Worm (Caenorhabditis elegans) whole organism, midembryonic: ENCODE results near the gene Y54G2A.40.

Experiments used
- T22C8.4 ChIP-seq: fragments of 200-800 bp; sonication (Bioruptor generic); IDR thresholded peaks from 2 replicates; pipeline ENCODE4 v1.3.6; 2022; ENCODE audit warnings: missing genetic modification characterization, missing compliant biosample characterization
- cog-1 ChIP-seq: sonication (generic microtip); optimal IDR thresholded peaks from 2 replicates; lab custom pipeline; 2016; ENCODE audit warnings: missing genetic modification characterization, missing compliant biosample characterization
- med-1 ChIP-seq: sonication (generic microtip); optimal IDR thresholded peaks from 2 replicates; lab custom pipeline; 2017; ENCODE audit warnings: missing genetic modification characterization, mild to moderate bottlenecking, missing compliant biosample characterization, antibody characterized with exemption, missing genetic modification reagents; ENCODE audit not compliant: insufficient read depth
- tab-1 ChIP-seq: fragments of 200-800 bp; sonication (Bioruptor generic); IDR thresholded peaks from 2 replicates; pipeline ENCODE4 v1.3.6; 2022; ENCODE audit warnings: missing genetic modification characterization, missing compliant biosample characterization
- ztf-23 ChIP-seq: fragments of 200-800 bp; sonication (Bioruptor generic); IDR thresholded peaks from 2 replicates; pipeline ENCODE4 v1.3.6; 2022; ENCODE audit warnings: missing genetic modification reagents, missing genetic modification characterization, missing compliant biosample characterization

DNA sequence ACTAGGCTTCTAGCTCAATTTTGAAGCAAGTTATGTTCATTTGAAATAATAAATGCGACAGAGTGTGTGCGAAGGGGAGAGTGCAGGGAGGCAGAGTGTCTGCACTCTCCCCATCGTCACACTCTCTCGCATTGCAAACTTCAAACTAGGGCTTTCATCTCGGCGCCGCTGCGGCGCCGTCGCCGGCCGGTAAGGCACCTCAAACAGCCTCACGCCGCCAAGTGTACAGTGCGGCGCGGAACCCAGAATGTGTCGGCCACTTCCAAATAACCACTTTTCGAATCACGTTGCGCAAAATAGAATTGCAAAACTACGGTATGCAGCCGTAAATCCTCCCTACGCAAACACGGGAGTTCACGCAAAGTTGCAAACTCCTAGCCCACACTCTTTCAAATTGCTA is 3.0 kb downstream of the Y54G2A.40 start:
- TF ChIP-seq tab-1 (GFP tag; lab: Robert Waterston, UW), result no peak
- TF ChIP-seq med-1 (GFP tag; lab: Kevin White, UChicago), result no peak
- TF ChIP-seq cog-1 (tag; lab: Kevin White, UChicago), result no peak
- TF ChIP-seq ztf-23 (GFP tag; lab: Robert Waterston, UW), result no peak
- TF ChIP-seq T22C8.4 (GFP tag; lab: Robert Waterston, UW), result no peak
